Worm (Caenorhabditis elegans): ENCODE data around the gene T16G1.18.

T16G1.18 gene

ce11 chrV:12950812-12951528 lies at the start of gene T16G1.18, which contains the start of gene T16G1.9:
Gene T16G1.18 (plus strand): TSS chrV:12951304.
Gene T16G1.9 (minus strand): TSS chrV:12950862.
- TF ChIP-seq nhr-129 (tag; optimal IDR thresholded peaks at IDR 0.05) (peak; percentile 48), lsy-2 (tag; optimal IDR thresholded peaks at IDR 0.05) (peak in 1 of 2 experiments; percentile 70), C34F6.9 (tag; optimal IDR thresholded peaks at IDR 0.05) (peak; percentile 67), unc-55 (GFP tag; optimal IDR thresholded peaks at IDR 0.05) (peak; percentile 55), egl-27 (tag; optimal IDR thresholded peaks at IDR 0.05) (no peak), F13H6.1 (tag; optimal IDR thresholded peaks at IDR 0.05) (peak; percentile 46), ama-1 (optimal IDR thresholded peaks at IDR 0.05) (no peak), ztf-1 (GFP tag; conservative IDR thresholded peaks at IDR 0.05) (no peak), ztf-11 (tag; optimal IDR thresholded peaks at IDR 0.05) (no peak), peb-1 (tag; optimal IDR thresholded peaks at IDR 0.05) (no peak), gmeb-1 (tag; optimal IDR thresholded peaks at IDR 0.05) (peak; percentile 34), nhr-77 (tag; optimal IDR thresholded peaks at IDR 0.05) (no peak), fos-1 (tag; optimal IDR thresholded peaks at IDR 0.05) (peak; percentile 40), dmd-4 (tag; optimal IDR thresholded peaks at IDR 0.05) (no peak), nhr-12 (tag; optimal IDR thresholded peaks at IDR 0.05) (no peak), ztf-4 (tag; optimal IDR thresholded peaks at IDR 0.05) (no peak), crh-2 (tag; optimal IDR thresholded peaks at IDR 0.05) (peak; percentile 90), lin-13 (GFP tag; optimal IDR thresholded peaks at IDR 0.05) (peak; percentile 9), sma-3 (GFP tag; optimal IDR thresholded peaks at IDR 0.05) (no peak), mab-5 (tag; optimal IDR thresholded peaks at IDR 0.05) (no peak), snpc-4 (tag; optimal IDR thresholded peaks at IDR 0.05) (peak; percentile 28)

ce11 chrV:12904054-12904453 lies 47.0 kb upstream of the T16G1.18 start, which contains the start of gene ttr-27:
Gene ttr-27 (minus strand): TSS chrV:12904098.
- TF ChIP-seq nhr-11 (tag; optimal IDR thresholded peaks at IDR 0.05) (no peak), ZK546.5 (tag; optimal IDR thresholded peaks at IDR 0.05) (no peak), nhr-77 (tag; optimal IDR thresholded peaks at IDR 0.05) (no peak), sma-9 (GFP tag; optimal IDR thresholded peaks at IDR 0.05) (peak; percentile 21), sma-9 (tag; optimal IDR thresholded peaks at IDR 0.05) (no peak), egl-27 (tag; optimal IDR thresholded peaks at IDR 0.05) (no peak), elt-3 (tag; optimal IDR thresholded peaks at IDR 0.05) (no peak), lin-39 (tag; optimal IDR thresholded peaks at IDR 0.05) (no peak), dmd-4 (tag; optimal IDR thresholded peaks at IDR 0.05) (no peak), gmeb-1 (tag; optimal IDR thresholded peaks at IDR 0.05) (no peak), skn-1 (tag; optimal IDR thresholded peaks at IDR 0.05) (no peak), nhr-129 (tag; optimal IDR thresholded peaks at IDR 0.05) (no peak), nhr-23 (tag; optimal IDR thresholded peaks at IDR 0.05) (no peak), F13H6.1 (tag; optimal IDR thresholded peaks at IDR 0.05) (peak; percentile 67), ceh-16 (tag; optimal IDR thresholded peaks at IDR 0.05) (no peak)

ce11 chrV:12905074-12905473 lies 46.0 kb upstream of the T16G1.18 start, which contains the start of gene ttr-28:
Gene ttr-28 (minus strand): TSS chrV:12905174.
- TF ChIP-seq mbf-1 (tag; optimal IDR thresholded peaks at IDR 0.05) (no peak), lin-13 (GFP tag; optimal IDR thresholded peaks at IDR 0.05) (no peak), elt-1 (tag; optimal IDR thresholded peaks at IDR 0.05) (no peak), elt-3 (tag; optimal IDR thresholded peaks at IDR 0.05) (no peak), sem-4 (tag; optimal IDR thresholded peaks at IDR 0.05) (no peak), nhr-10 (tag; optimal IDR thresholded peaks at IDR 0.05) (no peak), skn-1 (tag; optimal IDR thresholded peaks at IDR 0.05) (no peak), nhr-12 (tag; optimal IDR thresholded peaks at IDR 0.05) (no peak), lin-11 (tag; optimal IDR thresholded peaks at IDR 0.05) (no peak)

- no peak for TF ChIP-seq lin-11 (tag; optimal IDR thresholded peaks at IDR 0.05)
- TF ChIP-seq nhr-21 (tag; optimal IDR thresholded peaks at IDR 0.05), result no peak
- TF ChIP-seq lin-39 (tag; optimal IDR thresholded peaks at IDR 0.05), result no peak
- TF ChIP-seq nhr-237 (tag; optimal IDR thresholded peaks at IDR 0.05), result no peak
- no peak for TF ChIP-seq nhr-11 (tag; optimal IDR thresholded peaks at IDR 0.05)
- no peak for TF ChIP-seq crh-2 (tag; optimal IDR thresholded peaks at IDR 0.05)
- TF ChIP-seq nhr-12 (tag; optimal IDR thresholded peaks at IDR 0.05), result no peak
- TF ChIP-seq elt-1 (tag; optimal IDR thresholded peaks at IDR 0.05), result no peak
- TF ChIP-seq lin-13 (GFP tag; optimal IDR thresholded peaks at IDR 0.05), result no peak
- no peak for TF ChIP-seq sma-3 (GFP tag; optimal IDR thresholded peaks at IDR 0.05)
- TF ChIP-seq sem-4 (tag; optimal IDR thresholded peaks at IDR 0.05), result no peak
These were observed 44.4 kb upstream of the T16G1.18 start, which contains the start of gene ttr-29 for ce11 chrV:12906732-12907131. Gene ttr-29 (minus strand): TSS chrV:12906832.

All from whole organism, L2 larva.